Worm (Caenorhabditis elegans) whole organism, L1 larva: ENCODE results near the gene ZK370.6.
A peak's percentile ranks its signal among the peaks of the same experiment; 100 is the strongest.

Experiments
- C04F5.9 ChIP-seq: sonication (generic microtip); optimal IDR thresholded peaks from 2 replicates; lab custom pipeline; 2016; ENCODE audit warnings: missing genetic modification characterization, missing compliant biosample characterization
- C16A3.4 ChIP-seq: fragments of 150-350 bp; optimal IDR thresholded peaks from 2 replicates; lab custom pipeline; 2014; ENCODE audit warnings: missing biosample characterization, missing genetic modification characterization
- C34B4.2 ChIP-seq: sonication (generic microtip); optimal IDR thresholded peaks from 2 replicates; lab custom pipeline; 2017; ENCODE audit warnings: mild to moderate bottlenecking, missing genetic modification characterization, missing compliant biosample characterization
- F16B12.6 ChIP-seq: fragments of 150-350 bp; optimal IDR thresholded peaks from 2 replicates; lab custom pipeline; 2014; ENCODE audit warnings: missing biosample characterization, missing genetic modification characterization
- Y116A8C.19 ChIP-seq: sonication (generic microtip); optimal IDR thresholded peaks from 2 replicates; lab custom pipeline; 2016; ENCODE audit warnings: missing compliant biosample characterization, missing genetic modification characterization, borderline replicate concordance
- aha-1 ChIP-seq: fragments of 150-350 bp; optimal IDR thresholded peaks from 2 replicates; lab custom pipeline; 2014; ENCODE audit warnings: missing biosample characterization, missing genetic modification characterization
- alr-1 ChIP-seq: fragments of 200-800 bp; sonication (Bioruptor generic); optimal IDR thresholded peaks from 2 replicates; lab custom pipeline; 2018; ENCODE audit warnings: borderline replicate concordance, mild to moderate bottlenecking, missing genetic modification characterization, missing compliant biosample characterization
- ceh-8 ChIP-seq: fragments of 200-800 bp; sonication (Bioruptor generic); optimal IDR thresholded peaks from 2 replicates; lab custom pipeline; 2018; ENCODE audit warnings: mild to moderate bottlenecking, missing genetic modification characterization, moderate library complexity, missing compliant biosample characterization
- ceh-82 ChIP-seq, 3 experiments: fragments of 150-350 bp in 1 of 3; sonication (generic microtip) in 2 of 3; optimal IDR thresholded peaks; 2 replicates each; lab custom pipeline; 2014 to 2017; ENCODE audit warnings: missing biosample characterization in 3 of 3, missing genetic modification characterization in 3 of 3
- ceh-88 ChIP-seq: fragments of 200-800 bp; sonication (Bioruptor generic); IDR thresholded peaks from 2 replicates; pipeline ENCODE4 v1.3.6; 2022; ENCODE audit warnings: missing genetic modification characterization, missing compliant biosample characterization
- ces-1 ChIP-seq: fragments of 150-350 bp; optimal IDR thresholded peaks from 2 replicates; lab custom pipeline; 2014; ENCODE audit warnings: missing biosample characterization, missing genetic modification reagents, missing genetic modification characterization
- dpl-1 ChIP-seq, 3 experiments: fragments of 150-350 bp in 2 of 3; sonication (generic microtip) in 1 of 3; optimal IDR thresholded peaks; 2 replicates each; lab custom pipeline; 2014 to 2017; ENCODE audit warnings: missing biosample characterization in 3 of 3, missing genetic modification characterization in 3 of 3, missing genetic modification reagents in 3 of 3
- dsc-1 ChIP-seq: sonication (generic microtip); optimal IDR thresholded peaks from 2 replicates; lab custom pipeline; 2016; ENCODE audit warnings: mild to moderate bottlenecking, missing genetic modification characterization, missing compliant biosample characterization
- efl-1 ChIP-seq, 4 experiments: fragments of 150-350 bp; optimal IDR thresholded peaks in 3 of 4; peaks in 1 of 4; 1 replicate in 1 of 4; 2 replicates in 3 of 4; lab custom pipeline; 2014; ENCODE audit warnings: missing biosample characterization in 2 of 4, missing genetic modification characterization in 2 of 4, missing genetic modification reagents in 2 of 4
- ets-5 ChIP-seq: fragments of 200-800 bp; sonication (Bioruptor generic); IDR thresholded peaks from 2 replicates; pipeline ENCODE4 v1.3.6; 2022; ENCODE audit warnings: missing genetic modification characterization, missing compliant biosample characterization
- fkh-10 ChIP-seq: sonication (generic microtip); optimal IDR thresholded peaks from 2 replicates; lab custom pipeline; 2017; ENCODE audit warnings: missing biosample characterization, missing genetic modification reagents, missing genetic modification characterization
- grh-1 ChIP-seq: fragments of 200-800 bp; sonication (Bioruptor generic); IDR thresholded peaks from 2 replicates; pipeline ENCODE4 v1.3.6; 2022; ENCODE audit warnings: missing genetic modification reagents, missing genetic modification characterization, missing compliant biosample characterization
- hlh-17 ChIP-seq: fragments of 200-800 bp; sonication (Bioruptor generic); optimal IDR thresholded peaks from 2 replicates; lab custom pipeline; 2018; ENCODE audit warnings: missing genetic modification characterization, mild to moderate bottlenecking, missing compliant biosample characterization, moderate library complexity, borderline replicate concordance
- irx-1 ChIP-seq: sonication (generic microtip); optimal IDR thresholded peaks from 2 replicates; lab custom pipeline; 2016; ENCODE audit warnings: missing genetic modification characterization, missing compliant biosample characterization
- jun-1 ChIP-seq: fragments of 150-350 bp; optimal IDR thresholded peaks from 2 replicates; lab custom pipeline; 2014; ENCODE audit warnings: missing biosample characterization, missing genetic modification reagents, missing genetic modification characterization
- lin-14 ChIP-seq: fragments of 200-800 bp; sonication (Bioruptor generic); optimal IDR thresholded peaks from 2 replicates; lab custom pipeline; 2018; ENCODE audit warnings: mild to moderate bottlenecking, missing genetic modification characterization, moderate library complexity, missing compliant biosample characterization
- lin-15B ChIP-seq: fragments of 150-350 bp; sonication (generic microtip); optimal IDR thresholded peaks from 3 replicates; lab custom pipeline; 2014; ENCODE audit warnings: missing biosample characterization, missing genetic modification characterization
- lir-3 ChIP-seq: sonication (generic microtip); optimal IDR thresholded peaks from 2 replicates; lab custom pipeline; 2016; ENCODE audit warnings: mild to moderate bottlenecking, missing genetic modification characterization, moderate library complexity, missing compliant biosample characterization; ENCODE audit not compliant: poor library complexity
- mab-9 ChIP-seq: fragments of 200-800 bp; sonication (Bioruptor generic); IDR thresholded peaks from 2 replicates; pipeline ENCODE4 v1.3.6; 2022; ENCODE audit warnings: missing genetic modification reagents, missing genetic modification characterization, missing compliant biosample characterization
- mdl-1 ChIP-seq, 2 experiments: fragments of 150-350 bp; optimal IDR thresholded peaks; 2 replicates each; lab custom pipeline; 2014 to 2017; ENCODE audit warnings: missing biosample characterization in 2 of 2, missing genetic modification characterization in 2 of 2, inconsistent platforms in 1 of 2
- nhr-11 ChIP-seq: fragments of 150-350 bp; optimal IDR thresholded peaks from 2 replicates; lab custom pipeline; 2014; ENCODE audit warnings: missing biosample characterization, missing genetic modification characterization
- nhr-12 ChIP-seq: sonication (generic microtip); optimal IDR thresholded peaks from 2 replicates; lab custom pipeline; 2017; ENCODE audit warnings: missing biosample characterization, missing genetic modification characterization
- nhr-19 ChIP-seq: fragments of 200-800 bp; sonication (Bioruptor generic); conservative IDR thresholded peaks from 2 replicates; pipeline ENCODE4 v1.3.6; 2022; ENCODE audit warnings: missing genetic modification characterization, missing compliant biosample characterization
- nhr-237 ChIP-seq: fragments of 150-350 bp; optimal IDR thresholded peaks from 2 replicates; lab custom pipeline; 2014; ENCODE audit warnings: missing biosample characterization, missing genetic modification characterization
- nhr-47 ChIP-seq: sonication (generic microtip); optimal IDR thresholded peaks from 2 replicates; lab custom pipeline; 2016; ENCODE audit warnings: mild to moderate bottlenecking, missing genetic modification characterization, moderate library complexity, missing compliant biosample characterization
- nhr-71 ChIP-seq: sonication (generic microtip); optimal IDR thresholded peaks from 2 replicates; lab custom pipeline; 2016; ENCODE audit warnings: mild to moderate bottlenecking, missing genetic modification characterization, moderate library complexity, missing compliant biosample characterization
- nhr-76 ChIP-seq: sonication (generic microtip); optimal IDR thresholded peaks from 2 replicates; lab custom pipeline; 2017; ENCODE audit warnings: missing biosample characterization, missing genetic modification characterization
- nhr-85 ChIP-seq: sonication (generic microtip); peaks from one replicate; lab custom pipeline; 2016; ENCODE audit warnings: missing genetic modification characterization, inconsistent platforms, missing compliant biosample characterization
- nhr-90 ChIP-seq: sonication (generic microtip); optimal IDR thresholded peaks from 2 replicates; lab custom pipeline; 2016; ENCODE audit warnings: mild to moderate bottlenecking, missing genetic modification characterization, missing compliant biosample characterization; ENCODE audit not compliant: poor library complexity
- pqm-1 ChIP-seq: sonication (generic microtip); optimal IDR thresholded peaks from 3 replicates; lab custom pipeline; 2017; ENCODE audit warnings: missing biosample characterization, missing genetic modification characterization
- rnt-1 ChIP-seq: sonication (generic microtip); optimal IDR thresholded peaks from 2 replicates; lab custom pipeline; 2016; ENCODE audit warnings: mild to moderate bottlenecking, missing genetic modification characterization, moderate library complexity, missing compliant biosample characterization
- skn-1 ChIP-seq: fragments of 150-350 bp; optimal IDR thresholded peaks from 2 replicates; lab custom pipeline; 2014; ENCODE audit warnings: missing biosample characterization, missing genetic modification characterization
- snpc-4 ChIP-seq: fragments of 150-350 bp; optimal IDR thresholded peaks from 2 replicates; lab custom pipeline; 2014; ENCODE audit warnings: missing biosample characterization, missing genetic modification characterization
- snu-23 ChIP-seq: sonication (generic microtip); optimal IDR thresholded peaks from 2 replicates; lab custom pipeline; 2016; ENCODE audit warnings: missing genetic modification characterization, missing compliant biosample characterization
- sptf-1 ChIP-seq: fragments of 150-350 bp; optimal IDR thresholded peaks from 2 replicates; lab custom pipeline; 2014; ENCODE audit warnings: missing biosample characterization, missing genetic modification characterization
- swsn-7 ChIP-seq: sonication (generic microtip); optimal IDR thresholded peaks from 2 replicates; lab custom pipeline; 2016; ENCODE audit warnings: missing genetic modification characterization, missing compliant biosample characterization
- tlp-1 ChIP-seq: fragments of 150-350 bp; optimal IDR thresholded peaks from 2 replicates; lab custom pipeline; 2014; ENCODE audit warnings: missing biosample characterization, missing genetic modification characterization
- unc-62 ChIP-seq: fragments of 150-350 bp; optimal IDR thresholded peaks from 2 replicates; lab custom pipeline; 2014; ENCODE audit warnings: missing biosample characterization, missing genetic modification reagents, missing genetic modification characterization
- unc-86 ChIP-seq: sonication (generic microtip); optimal IDR thresholded peaks from 2 replicates; lab custom pipeline; 2016; ENCODE audit warnings: missing genetic modification characterization, missing compliant biosample characterization
- unc-98 ChIP-seq: fragments of 200-800 bp; sonication (Bioruptor generic); IDR thresholded peaks from 2 replicates; pipeline ENCODE4 v1.3.6; 2022; ENCODE audit warnings: missing genetic modification characterization, missing compliant biosample characterization
- vab-15 ChIP-seq: sonication (generic microtip); optimal IDR thresholded peaks from 2 replicates; lab custom pipeline; 2017; ENCODE audit warnings: missing genotype, mild to moderate bottlenecking, missing genetic modification characterization, missing compliant biosample characterization
- zip-4 ChIP-seq: fragments of 200-800 bp; sonication (Bioruptor generic); optimal IDR thresholded peaks from 2 replicates; lab custom pipeline; 2018; ENCODE audit warnings: mild to moderate bottlenecking, missing genetic modification characterization, moderate library complexity, missing compliant biosample characterization
- ztf-11 ChIP-seq, 2 experiments: sonication (generic microtip); optimal IDR thresholded peaks; 2 replicates each; lab custom pipeline; 2016 to 2017; ENCODE audit warnings: missing genetic modification characterization in 2 of 2, missing biosample characterization in 1 of 2, missing compliant biosample characterization in 1 of 2
- ztf-4 ChIP-seq: fragments of 150-350 bp; optimal IDR thresholded peaks from 2 replicates; lab custom pipeline; 2014; ENCODE audit warnings: missing biosample characterization, missing genetic modification characterization

ZK370.6 gene

ce11 chrIII:8785426-8785825 is 41.8 kb upstream of the ZK370.6 start (continued):
- TF ChIP-seq ets-5 (GFP tag; lab: Robert Waterston, UW) (no peak), nhr-76 (no peak), aha-1 (no peak), jun-1 (tag; lab: Kevin White, UChicago) (peak; percentile 63), C16A3.4 (peak; percentile 29), lin-15B (tag; lab: Kevin White, UChicago) (no peak), ztf-11 (tag; optimal IDR thresholded peaks at IDR 0.05; lab: Kevin White, UChicago) (no peak), nhr-19 (GFP tag; lab: Robert Waterston, UW) (peak; percentile 58; the same call in 1 of the 2 replicates), F16B12.6 (tag; lab: Kevin White, UChicago) (no peak), ztf-4 (tag; lab: Kevin White, UChicago) (no peak), irx-1 (tag; lab: Kevin White, UChicago) (peak; percentile 54), nhr-47 (tag; lab: Kevin White, UChicago) (peak; percentile 66), zip-4 (GFP tag; lab: Kevin White, UChicago) (no peak), nhr-71 (peak; percentile 85), ceh-88 (0 out of 2 replicates have a peak, but pooled peaks have one; percentile 24), ceh-82 (tag; optimal IDR thresholded peaks at IDR 0.05; lab: Kevin White, UChicago) (peak in 2 of 3 experiments; percentile 16 to 54), alr-1 (tag; lab: Kevin White, UChicago) (no peak), snpc-4 (tag; lab: Kevin White, UChicago) (peak; percentile 0), vab-15 (tag; lab: Kevin White, UChicago) (no peak), nhr-11 (tag; lab: Kevin White, UChicago) (peak; percentile 20), nhr-85 (tag; lab: Kevin White, UChicago) (no peak), mdl-1 (tag; optimal IDR thresholded peaks at IDR 0.05; lab: Kevin White, UChicago) (peak in 1 of 2 experiments; percentile 96), C04F5.9 (tag; lab: Kevin White, UChicago) (no peak), C34B4.2 (no peak), mab-9 (GFP tag; lab: Robert Waterston, UW) (no peak), nhr-237 (tag; lab: Kevin White, UChicago) (no peak), tlp-1 (tag; lab: Kevin White, UChicago) (no peak), grh-1 (GFP tag; lab: Robert Waterston, UW) (no peak), ceh-8 (GFP tag; lab: Kevin White, UChicago) (no peak), unc-86 (tag; lab: Kevin White, UChicago) (no peak), efl-1 (optimal IDR thresholded peaks at IDR 0.05; lab: Kevin White, UChicago) (peak; percentile 49 to 58), efl-1 (GFP tag; optimal IDR thresholded peaks at IDR 0.05 in 1 of 2; lab: Kevin White, UChicago) (peak; percentile 43 to 95), lin-14 (GFP tag; lab: Kevin White, UChicago) (peak; percentile 91), pqm-1 (tag; lab: Kevin White, UChicago) (no peak), unc-98 (GFP tag; lab: Robert Waterston, UW) (0 out of 2 replicates have a peak, but pooled peaks have one; percentile 36), dsc-1 (tag; lab: Kevin White, UChicago) (peak; percentile 51), lir-3 (tag; lab: Kevin White, UChicago) (no peak), nhr-12 (tag; lab: Kevin White, UChicago) (no peak)

ce11 chrIII:8784500-8784899 is 40.9 kb upstream of the ZK370.6 start:
- TF ChIP-seq lin-14 (GFP tag; lab: Kevin White, UChicago) (peak; percentile 70), C34B4.2 (no peak), skn-1 (tag; lab: Kevin White, UChicago) (no peak), nhr-90 (tag; lab: Kevin White, UChicago) (no peak), swsn-7 (tag; lab: Kevin White, UChicago) (no peak), hlh-17 (GFP tag; lab: Kevin White, UChicago) (no peak), irx-1 (tag; lab: Kevin White, UChicago) (no peak), unc-86 (tag; lab: Kevin White, UChicago) (peak; percentile 31), ceh-82 (tag; optimal IDR thresholded peaks at IDR 0.05; lab: Kevin White, UChicago) (peak in 1 of 3 experiments; percentile 8), vab-15 (tag; lab: Kevin White, UChicago) (no peak), sptf-1 (tag; lab: Kevin White, UChicago) (no peak), unc-98 (GFP tag; lab: Robert Waterston, UW) (no peak), unc-62 (GFP tag; lab: Kevin White, UChicago) (no peak), nhr-71 (peak; percentile 42), alr-1 (tag; lab: Kevin White, UChicago) (no peak), snu-23 (GFP tag; lab: Kevin White, UChicago) (no peak), efl-1 (optimal IDR thresholded peaks at IDR 0.05; lab: Kevin White, UChicago) (no peak), efl-1 (GFP tag; optimal IDR thresholded peaks at IDR 0.05 in 1 of 2; lab: Kevin White, UChicago) (no peak), ces-1 (GFP tag; lab: Kevin White, UChicago) (no peak), fkh-10 (GFP tag; lab: Kevin White, UChicago) (peak; percentile 52), Y116A8C.19 (tag; lab: Kevin White, UChicago) (no peak), zip-4 (GFP tag; lab: Kevin White, UChicago) (no peak), pqm-1 (tag; lab: Kevin White, UChicago) (no peak), rnt-1 (tag; lab: Kevin White, UChicago) (no peak), dpl-1 (GFP tag; optimal IDR thresholded peaks at IDR 0.05; lab: Kevin White, UChicago) (no peak)
